Fruit fly (Drosophila melanogaster): ENCODE measurements around the gene Daao2.
A peak's percentile ranks its signal among the peaks of the same experiment; 100 is the strongest.

Daao2 gene

dm6 chr2L:6833661-6834073 lies 30.9 kb downstream of the Daao2 start (continued):
- TF ChIP-seq YL-1 (GFP tag; optimal IDR thresholded peaks at IDR 0.05) (no peak), Dll (GFP tag; IDR thresholded peaks at IDR 0.05; ENCODE audit: partially characterized antibody) (no peak; the same call in 3 of the 4 replicates), Lim3 (GFP tag; IDR thresholded peaks at IDR 0.05) (no peak), chm (GFP tag; IDR thresholded peaks at IDR 0.05) (0 out of 2 replicates have a peak, but pooled peaks have one; percentile 35), CG13894 (tag; optimal IDR thresholded peaks at IDR 0.05) (no peak), CG32767 (GFP tag; IDR thresholded peaks at IDR 0.05) (0 out of 2 replicates have a peak, but pooled peaks have one; percentile 7), pho (GFP tag; optimal IDR thresholded peaks at IDR 0.05) (no peak), Doc2 (GFP tag; IDR thresholded peaks at IDR 0.05) (no peak), CG17385 (GFP tag; optimal IDR thresholded peaks at IDR 0.05) (no peak), onecut (GFP tag; IDR thresholded peaks at IDR 0.05) (peak; percentile 35; the same call in 1 of the 2 replicates), fu2 (GFP tag; optimal IDR thresholded peaks at IDR 0.05) (no peak), CoRest (tag; optimal IDR thresholded peaks at IDR 0.05) (peak; percentile 47), chinmo (GFP tag; IDR thresholded peaks at IDR 0.05; ENCODE audit: partially characterized antibody) (peak; percentile 86; the same call in 2 of the 4 replicates), wek (GFP tag; optimal IDR thresholded peaks at IDR 0.05) (no peak), CG11093 (GFP tag; IDR thresholded peaks at IDR 0.05) (no peak), Fer1 (GFP tag; optimal IDR thresholded peaks at IDR 0.05) (no peak), Awh (GFP tag; IDR thresholded peaks at IDR 0.05) (no peak), CG8765 (GFP tag; IDR thresholded peaks at IDR 0.05) (no peak), CG10274 (GFP tag; optimal IDR thresholded peaks at IDR 0.05) (no peak), CG14050 (GFP tag; IDR thresholded peaks at IDR 0.05) (no peak), sqz (GFP tag; optimal IDR thresholded peaks at IDR 0.05) (no peak), CG15479 (GFP tag; optimal IDR thresholded peaks at IDR 0.05) (peak; percentile 22), scrt (GFP tag; optimal IDR thresholded peaks at IDR 0.05) (no peak), PHDP (tag; optimal IDR thresholded peaks at IDR 0.05) (no peak), CG7556 (GFP tag; optimal IDR thresholded peaks at IDR 0.05) (no peak), danr (GFP tag; IDR thresholded peaks at IDR 0.05) (no peak), CG4617 (GFP tag; optimal IDR thresholded peaks at IDR 0.05; ENCODE audit: borderline replicate concordance) (no peak), Hey (tag; optimal IDR thresholded peaks at IDR 0.05) (peak; percentile 3), yki (optimal IDR thresholded peaks at IDR 0.05) (no peak), CG30020 (tag; optimal IDR thresholded peaks at IDR 0.05) (no peak), CG17361 (GFP tag; IDR thresholded peaks at IDR 0.05) (no peak), ken (GFP tag; IDR thresholded peaks at IDR 0.05) (0 out of 3 replicates have a peak, but pooled peaks have one; percentile 28), CG9215 (GFP tag; IDR thresholded peaks at IDR 0.05) (no peak), Lpt (GFP tag; optimal IDR thresholded peaks at IDR 0.05) (no peak), sr (GFP tag; IDR thresholded peaks at IDR 0.05) (peak; percentile 73), chif (GFP tag; optimal IDR thresholded peaks at IDR 0.05) (no peak), CG17359 (tag; optimal IDR thresholded peaks at IDR 0.05) (no peak), CG8359 (GFP tag; optimal IDR thresholded peaks at IDR 0.05; ENCODE audit: borderline replicate concordance) (no peak), CG14667 (GFP tag; IDR thresholded peaks at IDR 0.05) (no peak), Nf-YC (tag; optimal IDR thresholded peaks at IDR 0.05) (peak; percentile 99), CG6791 (GFP tag; IDR thresholded peaks at IDR 0.05; ENCODE audit: partially characterized antibody) (no peak), jing (GFP tag; optimal IDR thresholded peaks at IDR 0.05) (no peak), dm (GFP tag; optimal IDR thresholded peaks at IDR 0.05) (no peak), CG13624 (GFP tag; optimal IDR thresholded peaks at IDR 0.05) (no peak), stc (GFP tag; IDR thresholded peaks at IDR 0.05) (peak; percentile 52; the same call in 1 of the 2 replicates), CG4424 (GFP tag; optimal IDR thresholded peaks at IDR 0.05) (no peak), klu (GFP tag; IDR thresholded peaks at IDR 0.05) (no peak), CG13287 (GFP tag; IDR thresholded peaks at IDR 0.05; ENCODE audit: partially characterized antibody) (no peak), Ravus (GFP tag; IDR thresholded peaks at IDR 0.05) (no peak), tna (GFP tag; IDR thresholded peaks at IDR 0.05; ENCODE audit: partially characterized antibody) (no peak), Trl (optimal IDR thresholded peaks at IDR 0.05) (peak; percentile 73), Trl (GFP tag; optimal IDR thresholded peaks at IDR 0.05) (no peak)

Measured in whole organism, embryonic.